Worm (Caenorhabditis elegans) whole organism, L2 larva: ENCODE measurements around the gene hot-1.

Source experiments
- ama-1 ChIP-seq: fragments of 150-350 bp; optimal IDR thresholded peaks from 2 replicates; lab custom pipeline; 2018; ENCODE audit warnings: inconsistent platforms
- crh-2 ChIP-seq: sonication (generic microtip); optimal IDR thresholded peaks from 2 replicates; lab custom pipeline; 2017; ENCODE audit warnings: missing biosample characterization, missing genetic modification characterization
- lsy-2 ChIP-seq, 2 experiments: fragments of 150-350 bp in 1 of 2; sonication (generic microtip) in 1 of 2; optimal IDR thresholded peaks; 2 replicates each; lab custom pipeline; 2014 to 2017; ENCODE audit warnings: missing biosample characterization in 2 of 2, missing genetic modification characterization in 2 of 2
- nhr-11 ChIP-seq: fragments of 150-350 bp; optimal IDR thresholded peaks from 2 replicates; lab custom pipeline; 2014; ENCODE audit warnings: missing biosample characterization, missing genetic modification characterization
- nhr-237 ChIP-seq: fragments of 150-350 bp; optimal IDR thresholded peaks from 2 replicates; lab custom pipeline; 2014; ENCODE audit warnings: missing biosample characterization, missing genetic modification characterization
- snpc-4 ChIP-seq: fragments of 150-350 bp; optimal IDR thresholded peaks from 2 replicates; lab custom pipeline; 2014; ENCODE audit warnings: missing biosample characterization, missing genetic modification characterization
- ztf-11 ChIP-seq: sonication (generic microtip); optimal IDR thresholded peaks from 2 replicates; lab custom pipeline; 2017; ENCODE audit warnings: missing biosample characterization, missing genetic modification characterization

ce11 chrV:14594943-14595342 lies 26.0 kb upstream of the hot-1 start:
- TF ChIP-seq ztf-11 (tag; lab: Kevin White, UChicago) = no peak
- no peak for TF ChIP-seq lsy-2 (tag; optimal IDR thresholded peaks at IDR 0.05; lab: Kevin White, UChicago)
- no peak for TF ChIP-seq nhr-237 (tag; lab: Kevin White, UChicago)
- TF ChIP-seq crh-2 (tag; lab: Kevin White, UChicago) = no peak
- TF ChIP-seq nhr-11 = no peak
- TF ChIP-seq snpc-4 = no peak
- no peak for TF ChIP-seq ama-1 (lab: Kevin White, UChicago)
